Worm (Caenorhabditis elegans): ENCODE results near the gene sre-35.

The sre-35 gene

ce11 chrII:12401791-12402190 lies 50.9 kb downstream of the sre-35 start, which contains the start of gene sre-29:
Gene sre-29 (minus strand): TSS chrII:12401891.
- TF ChIP-seq tab-1 (GFP tag; IDR thresholded peaks at IDR 0.05) (no peak), med-1 (GFP tag; optimal IDR thresholded peaks at IDR 0.05; ENCODE audit: insufficient read depth) (no peak), flt-1 (GFP tag; IDR thresholded peaks at IDR 0.05) (no peak), klf-2 (GFP tag; conservative IDR thresholded peaks at IDR 0.05) (no peak), ztf-29 (GFP tag; IDR thresholded peaks at IDR 0.05) (no peak), T22C8.4 (GFP tag; IDR thresholded peaks at IDR 0.05) (no peak), cog-1 (tag; optimal IDR thresholded peaks at IDR 0.05) (no peak), ref-1 (GFP tag; conservative IDR thresholded peaks at IDR 0.05) (no peak), ztf-23 (GFP tag; IDR thresholded peaks at IDR 0.05) (no peak)
